Fruit fly (Drosophila melanogaster) whole organism, embryonic: ENCODE results near the gene CG13060.

Source experiments
- Atf6 ChIP-seq: fragments of 200-800 bp; sonication (Bioruptor generic); IDR thresholded peaks from 2 replicates; pipeline ENCODE4 v1.3.6; 2022; ENCODE audit warnings: missing biosample characterization, missing genetic modification characterization
- BEAF-32 ChIP-seq: fragments of 200-800 bp; sonication (Bioruptor generic); optimal IDR thresholded peaks from 3 replicates; lab custom pipeline; 2017; ENCODE audit warnings: missing biosample characterization, missing genetic modification characterization, mild to moderate bottlenecking, moderate library complexity, missing genetic modification reagents
- CG10654 ChIP-seq: fragments of 200-800 bp; sonication (Bioruptor generic); optimal IDR thresholded peaks from 2 replicates; lab custom pipeline; 2016; ENCODE audit warnings: missing biosample characterization, missing genetic modification characterization
- CG11093 ChIP-seq: fragments of 200-800 bp; sonication (Bioruptor generic); IDR thresholded peaks from 3 replicates; pipeline ENCODE4 v1.3.6; 2022; ENCODE audit warnings: missing biosample characterization, missing genetic modification characterization
- CG11695 ChIP-seq: fragments of 200-800 bp; sonication (Bioruptor generic); IDR thresholded peaks from 3 replicates; pipeline ENCODE4 v1.3.6; 2022; ENCODE audit warnings: missing biosample characterization, missing genetic modification characterization
- CG11723 ChIP-seq: fragments of 200-800 bp; sonication (Bioruptor generic); optimal IDR thresholded peaks from 2 replicates; lab custom pipeline; 2017; ENCODE audit warnings: missing biosample characterization, mild to moderate bottlenecking, missing genetic modification characterization
- CG13775 ChIP-seq: fragments of 200-800 bp; sonication (Bioruptor generic); optimal IDR thresholded peaks from 3 replicates; lab custom pipeline; 2017; ENCODE audit warnings: missing biosample characterization, mild to moderate bottlenecking, missing genetic modification characterization
- CG14050 ChIP-seq: fragments of 200-800 bp; sonication (Bioruptor generic); IDR thresholded peaks from 3 replicates; pipeline ENCODE4 v1.3.6; 2022; ENCODE audit warnings: missing biosample characterization, missing genetic modification characterization
- CG15269 ChIP-seq: fragments of 200-800 bp; sonication (Bioruptor generic); optimal IDR thresholded peaks from 2 replicates; lab custom pipeline; 2018; ENCODE audit warnings: missing biosample characterization, mild to moderate bottlenecking, missing genetic modification characterization, moderate library complexity
- CG32772 ChIP-seq: fragments of 200-800 bp; sonication (Bioruptor generic); IDR thresholded peaks from 2 replicates; pipeline ENCODE4 v1.3.6; 2022; ENCODE audit warnings: missing biosample characterization, missing genetic modification characterization
- CG3281 ChIP-seq: fragments of 200-800 bp; sonication (Bioruptor generic); optimal IDR thresholded peaks from 3 replicates; lab custom pipeline; 2017; ENCODE audit warnings: missing biosample characterization, mild to moderate bottlenecking, missing genetic modification characterization
- CG9932 ChIP-seq: fragments of 200-800 bp; sonication (Bioruptor generic); IDR thresholded peaks from 2 replicates; pipeline ENCODE4 v1.3.6; 2022; ENCODE audit warnings: missing biosample characterization, missing genetic modification characterization
- Chrac-16 ChIP-seq: fragments of 200-800 bp; sonication (Bioruptor generic); optimal IDR thresholded peaks from 3 replicates; lab custom pipeline; 2016; ENCODE audit warnings: missing biosample characterization, missing genetic modification characterization
- D ChIP-seq, 2 experiments: fragments of 200-800 bp in 1 of 2; fragments of >200 bp in 1 of 2; sonication (Bioruptor generic) in 1 of 2; optimal IDR thresholded peaks; 2 replicates in 1 of 2; 3 replicates in 1 of 2; lab custom pipeline; 2017; ENCODE audit warnings: mild to moderate bottlenecking in 1 of 2, missing biosample characterization in 1 of 2, missing genetic modification characterization in 1 of 2, missing genetic modification reagents in 1 of 2
- Drgx ChIP-seq: fragments of 200-800 bp; sonication (Bioruptor generic); IDR thresholded peaks from 2 replicates; pipeline ENCODE4 v1.3.6; 2022; ENCODE audit warnings: missing biosample characterization, missing genetic modification characterization
- E2f2 ChIP-seq: fragments of 200-800 bp; sonication (Bioruptor generic); IDR thresholded peaks from 2 replicates; pipeline ENCODE4 v1.3.6; 2022; ENCODE audit warnings: missing biosample characterization, missing genetic modification characterization
- ERR ChIP-seq: fragments of 200-800 bp; sonication (Bioruptor generic); optimal IDR thresholded peaks from 2 replicates; lab custom pipeline; 2016; ENCODE audit warnings: missing biosample characterization, missing genetic modification characterization
- Gsc ChIP-seq: fragments of 200-800 bp; sonication (Bioruptor generic); IDR thresholded peaks from 2 replicates; pipeline ENCODE4 v1.3.6; 2022; ENCODE audit warnings: missing biosample characterization, missing genetic modification characterization
- HLH3B ChIP-seq: fragments of 200-800 bp; sonication (Bioruptor generic); IDR thresholded peaks from 2 replicates; pipeline ENCODE4 v1.3.6; 2022; ENCODE audit warnings: missing biosample characterization, missing genetic modification characterization
- Hr3 ChIP-seq: fragments of 200-800 bp; sonication (Bioruptor generic); optimal IDR thresholded peaks from 3 replicates; lab custom pipeline; 2016; ENCODE audit warnings: missing biosample characterization, missing genetic modification characterization
- Hr51 ChIP-seq, 2 experiments: fragments of 200-800 bp; sonication (Bioruptor generic); optimal IDR thresholded peaks; 2 replicates in 1 of 2; 3 replicates in 1 of 2; lab custom pipeline; 2016 to 2018; ENCODE audit warnings: missing biosample characterization in 2 of 2, missing genetic modification characterization in 2 of 2, mild to moderate bottlenecking in 1 of 2, moderate library complexity in 1 of 2
- Hsf ChIP-seq: fragments of 200-800 bp; sonication (Bioruptor generic); optimal IDR thresholded peaks from 3 replicates; lab custom pipeline; 2016; ENCODE audit warnings: missing biosample characterization, missing genetic modification characterization
- Lhr ChIP-seq: fragments of 200-800 bp; sonication (Bioruptor generic); optimal IDR thresholded peaks from 3 replicates; lab custom pipeline; 2017; ENCODE audit warnings: mild to moderate bottlenecking, missing biosample characterization, missing genetic modification reagents, missing genetic modification characterization
- Meics ChIP-seq: fragments of 200-800 bp; sonication (Bioruptor generic); optimal IDR thresholded peaks from 2 replicates; lab custom pipeline; 2017; ENCODE audit warnings: missing biosample characterization, mild to moderate bottlenecking, missing genetic modification characterization
- Nf-YC ChIP-seq: fragments of 200-800 bp; optimal IDR thresholded peaks from 3 replicates; lab custom pipeline; 2019; ENCODE audit warnings: missing biosample characterization, mild to moderate bottlenecking, missing genetic modification characterization, moderate library complexity
- Ptx1 ChIP-seq: fragments of 200-800 bp; sonication (Bioruptor generic); IDR thresholded peaks from 2 replicates; pipeline ENCODE4 v1.3.6; 2022; ENCODE audit warnings: missing biosample characterization, missing genetic modification characterization
- Rfx ChIP-seq: fragments of 200-800 bp; sonication (Bioruptor generic); IDR thresholded peaks from 2 replicates; pipeline ENCODE4 v1.3.6; 2022; ENCODE audit warnings: missing biosample characterization, missing genetic modification characterization
- Sin3A ChIP-seq: fragments of >200 bp; optimal IDR thresholded peaks from 2 replicates; lab custom pipeline; 2018
- Trl ChIP-seq, 3 experiments: fragments of >200 bp in 2 of 3; fragments of 200-800 bp in 1 of 3; sonication (Bioruptor generic) in 1 of 3; optimal IDR thresholded peaks; 2 replicates in 1 of 3; 3 replicates in 2 of 3; lab custom pipeline; 2016 to 2017; ENCODE audit warnings: missing biosample characterization in 1 of 3, missing genetic modification characterization in 1 of 3
- Vsx1 ChIP-seq: fragments of 200-800 bp; sonication (Bioruptor generic); optimal IDR thresholded peaks from 2 replicates; lab custom pipeline; 2017; ENCODE audit warnings: missing biosample characterization, mild to moderate bottlenecking, missing genetic modification characterization, missing genetic modification reagents
- al ChIP-seq: fragments of 200-800 bp; sonication (Bioruptor generic); IDR thresholded peaks from 2 replicates; pipeline ENCODE4 v1.3.6; 2022; ENCODE audit warnings: missing biosample characterization, missing genetic modification characterization
- chinmo ChIP-seq: fragments of 200-800 bp; sonication (Bioruptor generic); IDR thresholded peaks from 4 replicates; pipeline ENCODE4 v1.3.6; 2022; ENCODE audit warnings: missing biosample characterization, missing genetic modification characterization; ENCODE audit not compliant: partially characterized antibody
- crol ChIP-seq: fragments of 200-800 bp; sonication (Bioruptor generic); IDR thresholded peaks from 2 replicates; pipeline ENCODE4 v1.3.6; 2022; ENCODE audit warnings: missing biosample characterization, missing genetic modification characterization
- dmrt11E ChIP-seq: fragments of 200-800 bp; sonication (Bioruptor generic); optimal IDR thresholded peaks from 3 replicates; lab custom pipeline; 2018; ENCODE audit warnings: missing biosample characterization, mild to moderate bottlenecking, missing genetic modification characterization, moderate library complexity
- dysf ChIP-seq: fragments of 200-800 bp; sonication (Bioruptor generic); IDR thresholded peaks from 3 replicates; pipeline ENCODE4 v1.3.6; 2022; ENCODE audit warnings: missing biosample characterization, missing genetic modification characterization
- esg ChIP-seq: fragments of 200-800 bp; sonication (Bioruptor generic); conservative IDR thresholded peaks from 2 replicates; pipeline ENCODE4 v1.3.6; 2022; ENCODE audit warnings: missing biosample characterization, missing genetic modification characterization
- eyg ChIP-seq: fragments of 200-800 bp; sonication (Bioruptor generic); optimal IDR thresholded peaks from 3 replicates; lab custom pipeline; 2016; ENCODE audit warnings: missing biosample characterization, missing genetic modification characterization
- hkb ChIP-seq, 2 experiments: fragments of 200-800 bp in 1 of 2; fragments of >200 bp in 1 of 2; sonication (Bioruptor generic) in 1 of 2; IDR thresholded peaks in 1 of 2; optimal IDR thresholded peaks in 1 of 2; 2 replicates each; pipeline versions ENCODE4 v1.3.6 to Lab custom; 2017 to 2022; ENCODE audit warnings: missing biosample characterization in 1 of 2, missing genetic modification characterization in 1 of 2
- ind ChIP-seq: fragments of 200-800 bp; sonication (Bioruptor generic); optimal IDR thresholded peaks from 3 replicates; lab custom pipeline; 2016; ENCODE audit warnings: missing biosample characterization, missing genetic modification characterization
- lbe ChIP-seq: fragments of 200-800 bp; sonication (Bioruptor generic); optimal IDR thresholded peaks from 2 replicates; lab custom pipeline; 2016; ENCODE audit warnings: missing biosample characterization, mild to moderate bottlenecking, missing genetic modification characterization
- maf-S ChIP-seq: fragments of 200-800 bp; sonication (Bioruptor generic); optimal IDR thresholded peaks from 2 replicates; lab custom pipeline; 2016; ENCODE audit warnings: missing biosample characterization, missing genetic modification characterization
- nmo ChIP-seq: fragments of 200-800 bp; sonication (Bioruptor generic); optimal IDR thresholded peaks from 2 replicates; lab custom pipeline; 2018; ENCODE audit warnings: missing biosample characterization, mild to moderate bottlenecking, missing genetic modification characterization, moderate library complexity
- onecut ChIP-seq: fragments of 200-800 bp; sonication (Bioruptor generic); IDR thresholded peaks from 2 replicates; pipeline ENCODE4 v1.3.6; 2022; ENCODE audit warnings: missing biosample characterization, missing genetic modification characterization
- p53 ChIP-seq: fragments of 200-800 bp; sonication (Bioruptor generic); optimal IDR thresholded peaks from 2 replicates; lab custom pipeline; 2016; ENCODE audit warnings: missing biosample characterization, missing genetic modification characterization
- row ChIP-seq: fragments of 200-800 bp; sonication (Bioruptor generic); IDR thresholded peaks from 3 replicates; pipeline ENCODE4 v1.3.6; 2022; ENCODE audit warnings: missing biosample characterization, missing genetic modification characterization
- seq ChIP-seq: fragments of 200-800 bp; sonication (Bioruptor generic); IDR thresholded peaks from 2 replicates; pipeline ENCODE4 v1.3.6; 2022; ENCODE audit warnings: missing biosample characterization, missing genetic modification characterization
- ttk ChIP-seq: fragments of 200-800 bp; sonication (Bioruptor generic); IDR thresholded peaks from 2 replicates; pipeline ENCODE4 v2.1.2; 2022; ENCODE audit warnings: missing biosample characterization, missing genetic modification characterization

Gene CG13060

dm6 chr3L:16286258-16286657 lies 33.4 kb upstream of the CG13060 start (continued):
- TF ChIP-seq Hr3 (no peak), E2f2 (GFP tag; lab: Robert Waterston, UW) (0 out of 2 replicates have a peak, but pooled peaks have one; percentile 27), Atf6 (no peak), CG11723 (no peak)

dm6 chr3L:16288322-16288721 lies 31.3 kb upstream of the CG13060 start, which contains the start of gene CG13046:
Gene CG13046, minus strand, starts transcription at chr3L:16288422.
- peak; percentile 8 to 42 for TF ChIP-seq Trl (optimal IDR thresholded peaks at IDR 0.05; lab: Kevin White, UChicago)
- TF ChIP-seq Trl (GFP tag; optimal IDR thresholded peaks at IDR 0.05; lab: Kevin White, UChicago): no peak
- no peak for TF ChIP-seq Vsx1 (GFP tag; lab: Kevin White, UChicago)
- no peak for TF ChIP-seq maf-S (GFP tag; lab: Kevin White, UChicago)
- 0 out of 4 replicates have a peak, but pooled peaks have one; percentile 18 for TF ChIP-seq chinmo (GFP tag; lab: Robert Waterston, UW)
- TF ChIP-seq Hsf (GFP tag; lab: Kevin White, UChicago): no peak
- TF ChIP-seq p53: no peak
- TF ChIP-seq Nf-YC (tag; lab: Kevin White, UChicago): no peak

- TF ChIP-seq Gsc (GFP tag; lab: Robert Waterston, UW) (no peak), Lhr (GFP tag; lab: Kevin White, UChicago) (no peak), Drgx (GFP tag; lab: Robert Waterston, UW) (no peak), ttk (GFP tag; lab: Robert Waterston, UW) (0 out of 2 replicates have a peak, but pooled peaks have one; percentile 11), nmo (GFP tag; lab: Kevin White, UChicago) (peak; percentile 2), onecut (GFP tag; lab: Robert Waterston, UW) (0 out of 2 replicates have a peak, but pooled peaks have one; percentile 7), seq (GFP tag; lab: Robert Waterston, UW) (peak; percentile 73), dysf (GFP tag; lab: Robert Waterston, UW) (peak; percentile 61; the same call in 2 of the 3 replicates), CG14050 (GFP tag; lab: Robert Waterston, UW) (no peak), CG9932 (GFP tag; lab: Robert Waterston, UW) (no peak), dmrt11E (tag; lab: Kevin White, UChicago) (no peak), Atf6 (peak; percentile 38; the same call in 1 of the 2 replicates), lbe (no peak), CG11093 (no peak), CG3281 (GFP tag; lab: Kevin White, UChicago) (no peak), ind (peak; percentile 23), Hr51 (GFP tag; optimal IDR thresholded peaks at IDR 0.05; lab: Kevin White, UChicago) (peak in 1 of 2 experiments; percentile 69), CG15269 (peak; percentile 67), eyg (GFP tag; lab: Kevin White, UChicago) (no peak), BEAF-32 (no peak), ERR (GFP tag; lab: Kevin White, UChicago) (no peak), al (GFP tag; lab: Robert Waterston, UW) (no peak), CG32772 (GFP tag; lab: Robert Waterston, UW) (0 out of 2 replicates have a peak, but pooled peaks have one; percentile 25), CG11695 (0 out of 3 replicates have a peak, but pooled peaks have one; percentile 27), CG13775 (GFP tag; lab: Kevin White, UChicago) (peak; percentile 11), HLH3B (GFP tag; lab: Robert Waterston, UW) (no peak), CG10654 (GFP tag; lab: Kevin White, UChicago) (peak; percentile 2), Rfx (GFP tag; lab: Robert Waterston, UW) (peak; percentile 38; the same call in 1 of the 2 replicates), hkb (optimal IDR thresholded peaks at IDR 0.05; lab: Kevin White, UChicago) (no peak), hkb (GFP tag; IDR thresholded peaks at IDR 0.05; lab: Robert Waterston, UW) (peak; percentile 66), D (optimal IDR thresholded peaks at IDR 0.05; lab: Kevin White, UChicago) (no peak), D (GFP tag; optimal IDR thresholded peaks at IDR 0.05; lab: Kevin White, UChicago) (no peak), Sin3A (lab: Kevin White, UChicago) (no peak), Chrac-16 (GFP tag; lab: Kevin White, UChicago) (peak; percentile 9), esg (GFP tag; lab: Robert Waterston, UW) (peak; percentile 64; the same call in 1 of the 2 replicates), Ptx1 (0 out of 2 replicates have a peak, but pooled peaks have one; percentile 43), Meics (GFP tag; lab: Kevin White, UChicago) (peak; percentile 39), row (peak; percentile 34; the same call in 1 of the 3 replicates), crol (GFP tag; lab: Robert Waterston, UW) (no peak)
Measured at dm6 chr3L:16289067-16289466, 30.6 kb upstream of the CG13060 start.
